Fruit fly (Drosophila melanogaster): ENCODE measurements around the gene CG18766.

Gene CG18766

dm6 chr3R:27222013-27222673 is 22.9 kb downstream of the CG18766 start (continued):
- TF ChIP-seq Sox15 (GFP tag; optimal IDR thresholded peaks at IDR 0.05): no peak
- peak; percentile 30 for TF ChIP-seq CG7368 (GFP tag; optimal IDR thresholded peaks at IDR 0.05)
- peak; percentile 63 for TF ChIP-seq CG10669 (GFP tag; optimal IDR thresholded peaks at IDR 0.05)
- peak; percentile 59; the same call in 2 of the 3 replicates for TF ChIP-seq CG6163 (GFP tag; IDR thresholded peaks at IDR 0.05)
- peak; percentile 53 for TF ChIP-seq CG3919 (GFP tag; optimal IDR thresholded peaks at IDR 0.05)
- TF ChIP-seq salr (GFP tag; optimal IDR thresholded peaks at IDR 0.05): no peak
- TF ChIP-seq CG6808 (GFP tag; optimal IDR thresholded peaks at IDR 0.05): peak; percentile 42
- TF ChIP-seq acj6 (GFP tag; optimal IDR thresholded peaks at IDR 0.05): peak; percentile 11
- no peak for TF ChIP-seq CG11294 (GFP tag; IDR thresholded peaks at IDR 0.05)
- TF ChIP-seq Lpt (GFP tag; optimal IDR thresholded peaks at IDR 0.05): no peak
- TF ChIP-seq CG6854 (GFP tag; optimal IDR thresholded peaks at IDR 0.05): no peak
- peak; percentile 66 for TF ChIP-seq CG3032 (tag; optimal IDR thresholded peaks at IDR 0.05)
- no peak for TF ChIP-seq CG6276 (GFP tag; optimal IDR thresholded peaks at IDR 0.05)
- TF ChIP-seq Ets21C (GFP tag; optimal IDR thresholded peaks at IDR 0.05): no peak
- TF ChIP-seq dsx (GFP tag; optimal IDR thresholded peaks at IDR 0.05; ENCODE audit: poor library complexity, severe bottlenecking): peak; percentile 98
- TF ChIP-seq Met (GFP tag; optimal IDR thresholded peaks at IDR 0.05): peak; percentile 42
- peak; percentile 27 for TF ChIP-seq pdm3 (GFP tag; optimal IDR thresholded peaks at IDR 0.05)
- peak; percentile 46 for TF ChIP-seq spab (GFP tag; optimal IDR thresholded peaks at IDR 0.05)
- peak; percentile 52 for TF ChIP-seq CG6792 (GFP tag; optimal IDR thresholded peaks at IDR 0.05)
- TF ChIP-seq net (GFP tag; optimal IDR thresholded peaks at IDR 0.05): no peak
- TF ChIP-seq CG34406 (GFP tag; optimal IDR thresholded peaks at IDR 0.05): peak; percentile 46
- TF ChIP-seq cyc (GFP tag; optimal IDR thresholded peaks at IDR 0.05): peak; percentile 36
- no peak for TF ChIP-seq fd85E (GFP tag; optimal IDR thresholded peaks at IDR 0.05)

dm6 chr3R:27220829-27221463 is 24.1 kb downstream of the CG18766 start:
- TF ChIP-seq Hr4 (GFP tag; optimal IDR thresholded peaks at IDR 0.05): peak; percentile 20
- TF ChIP-seq Eip78C (GFP tag): peak; percentile 52
- peak in 1 of 2 experiments; percentile 88 for TF ChIP-seq ss (GFP tag; optimal IDR thresholded peaks at IDR 0.05)
- no peak for TF ChIP-seq CG1621 (tag; optimal IDR thresholded peaks at IDR 0.05)
- TF ChIP-seq CG10631 (GFP tag; optimal IDR thresholded peaks at IDR 0.05): peak; percentile 7
- peak; percentile 36 for TF ChIP-seq svp (GFP tag)
- peak; percentile 45 for TF ChIP-seq esn (GFP tag; optimal IDR thresholded peaks at IDR 0.05)
- TF ChIP-seq Sox14 (GFP tag; optimal IDR thresholded peaks at IDR 0.05): no peak
- TF ChIP-seq spab (GFP tag; optimal IDR thresholded peaks at IDR 0.05): no peak
- peak; percentile 1 for TF ChIP-seq Met (GFP tag; optimal IDR thresholded peaks at IDR 0.05)
- TF ChIP-seq achi (GFP tag; optimal IDR thresholded peaks at IDR 0.05): no peak
- TF ChIP-seq acj6 (GFP tag; optimal IDR thresholded peaks at IDR 0.05): peak; percentile 21
- TF ChIP-seq Eip93F (GFP tag; optimal IDR thresholded peaks at IDR 0.05): no peak
- TF ChIP-seq CG32006 (GFP tag; optimal IDR thresholded peaks at IDR 0.05): peak; percentile 62
- peak; percentile 21 for TF ChIP-seq CG4318 (GFP tag; optimal IDR thresholded peaks at IDR 0.05)
- TF ChIP-seq eg (GFP tag; IDR thresholded peaks at IDR 0.05): 0 out of 3 replicates have a peak, but pooled peaks have one; percentile 12

dm6 chr3R:27218814-27219213 is 26.2 kb downstream of the CG18766 start:
- peak; percentile 4 for TF ChIP-seq dsx (GFP tag; optimal IDR thresholded peaks at IDR 0.05; ENCODE audit: poor library complexity, severe bottlenecking)
- peak in 1 of 2 experiments; percentile 25 for TF ChIP-seq ss (GFP tag; optimal IDR thresholded peaks at IDR 0.05)
- TF ChIP-seq CG6854 (GFP tag; optimal IDR thresholded peaks at IDR 0.05): peak; percentile 70
- TF ChIP-seq CG16779 (tag; optimal IDR thresholded peaks at IDR 0.05): no peak

Data from whole organism, prepupa.